Fruit fly (Drosophila melanogaster): ENCODE data around the gene ringer.

Gene ringer

DNA sequence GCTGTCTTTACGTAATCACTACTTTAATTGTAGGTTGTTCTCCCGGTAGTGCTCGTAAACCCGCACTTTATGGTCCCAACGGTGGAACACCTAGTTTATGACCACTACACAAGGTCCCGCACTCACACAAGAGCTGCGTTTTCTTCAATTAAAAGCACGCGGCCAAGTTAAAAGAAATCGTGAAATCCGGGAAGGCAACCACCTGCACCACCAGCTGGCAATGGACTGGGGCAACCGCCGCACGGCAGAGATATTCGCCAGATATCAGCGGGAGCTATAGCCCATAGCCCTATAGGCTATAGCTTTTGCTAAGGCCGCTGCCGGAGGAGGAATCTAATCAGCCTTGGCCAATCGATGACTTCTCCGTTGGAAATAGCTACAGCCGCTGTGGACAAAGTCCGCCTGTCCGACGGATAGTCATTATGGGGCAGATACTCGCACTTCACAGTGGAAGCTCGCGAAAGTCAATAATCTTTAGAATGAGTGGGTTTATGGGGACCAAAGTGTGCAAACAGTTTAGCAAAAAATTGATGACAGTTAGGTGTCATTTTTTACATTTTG, 25.0 kb upstream of the ringer start:
- TF ChIP-seq CG9705 (GFP tag; optimal IDR thresholded peaks at IDR 0.05) (no peak), Dif (GFP tag; optimal IDR thresholded peaks at IDR 0.05; ENCODE audit: partially characterized antibody) (no peak), brk (GFP tag; optimal IDR thresholded peaks at IDR 0.05) (no peak), h (GFP tag; optimal IDR thresholded peaks at IDR 0.05) (peak; percentile 12), CrebA (GFP tag; optimal IDR thresholded peaks at IDR 0.05; ENCODE audit: borderline replicate concordance) (no peak)

DNA sequence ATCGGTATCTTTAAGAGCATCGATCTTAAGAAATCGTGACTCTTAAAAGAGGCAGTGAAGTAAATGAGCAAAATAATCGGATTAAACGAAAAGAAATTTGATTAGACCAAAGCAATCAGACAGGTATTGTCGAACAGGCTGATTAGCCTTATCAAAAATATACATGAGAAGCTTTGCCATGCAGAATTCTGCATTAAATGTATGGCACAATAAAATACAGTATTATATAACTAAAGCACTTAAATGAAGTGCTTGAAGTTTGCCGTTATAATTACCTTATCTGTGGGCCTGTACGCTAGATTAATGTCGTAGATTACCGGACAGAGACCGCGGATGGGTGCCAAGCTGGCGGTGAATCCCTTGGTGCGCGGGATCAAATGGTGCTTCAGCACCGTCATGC, 23.8 kb upstream of the ringer start:
- no peak for TF ChIP-seq h (GFP tag; optimal IDR thresholded peaks at IDR 0.05)
- TF ChIP-seq brk (GFP tag; optimal IDR thresholded peaks at IDR 0.05) = no peak
- no peak for TF ChIP-seq Rel (GFP tag; optimal IDR thresholded peaks at IDR 0.05)
- TF ChIP-seq Rel (tag; optimal IDR thresholded peaks at IDR 0.05) = peak; percentile 1
- TF ChIP-seq br (GFP tag; optimal IDR thresholded peaks at IDR 0.05) = no peak
- no peak for TF ChIP-seq ey (GFP tag; optimal IDR thresholded peaks at IDR 0.05)

DNA sequence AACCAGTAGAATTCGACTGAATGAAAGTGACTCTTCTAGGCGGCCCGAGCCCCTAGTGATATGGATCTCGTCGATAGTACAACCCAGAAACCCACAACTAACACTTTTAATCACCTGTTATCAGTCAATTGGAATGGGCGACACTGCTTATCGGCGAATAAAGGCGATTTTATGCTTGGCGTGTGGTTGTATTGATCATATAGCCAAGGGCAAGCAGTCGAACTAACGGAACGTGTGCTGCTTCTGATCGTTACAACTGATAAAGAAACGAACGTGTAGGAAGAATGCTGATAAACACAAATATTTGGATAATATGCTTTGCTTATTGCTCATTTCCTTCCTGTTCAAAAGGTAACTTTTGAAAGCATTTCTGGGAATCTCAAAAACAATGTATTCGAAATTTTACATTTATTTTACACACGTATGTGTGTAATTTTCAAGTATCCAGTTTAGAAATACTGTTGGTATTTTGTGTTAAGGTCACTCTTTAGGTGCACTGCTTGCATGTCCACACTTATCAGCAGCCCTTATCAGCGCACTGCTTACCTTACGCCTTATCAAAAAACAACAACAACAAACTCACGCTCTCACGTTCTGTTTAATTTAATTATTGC, 22.1 kb upstream of the ringer start, which contains the start of gene Agpat4:
Gene Agpat4, minus strand, starts transcription at position 387 of the 614 bp plus-strand sequence.
- TF ChIP-seq GATAd (GFP tag; optimal IDR thresholded peaks at IDR 0.05) (peak; percentile 96), pan (optimal IDR thresholded peaks at IDR 0.05) (no peak), sv (GFP tag; optimal IDR thresholded peaks at IDR 0.05) (no peak), fru (GFP tag; optimal IDR thresholded peaks at IDR 0.05) (peak; percentile 31), Myc (optimal IDR thresholded peaks at IDR 0.05) (peak; percentile 10)

DNA sequence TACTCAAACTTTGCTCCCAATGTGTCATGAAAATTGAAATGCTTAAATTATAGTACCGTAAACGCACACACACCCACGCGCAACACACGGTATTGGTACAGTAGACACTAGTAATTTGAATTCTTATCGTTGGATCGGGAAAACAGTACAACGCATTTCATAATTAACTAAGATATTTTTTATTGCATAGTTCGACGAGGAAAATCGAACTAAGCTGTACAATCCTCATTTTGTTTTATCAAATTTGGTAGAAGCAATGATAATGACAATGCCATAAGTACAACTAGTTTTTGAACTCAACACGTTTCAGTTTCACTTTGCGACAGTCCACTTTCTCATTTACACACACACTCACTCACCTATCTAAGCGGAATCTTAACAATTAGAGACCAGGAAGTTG, 21.5 kb upstream of the ringer start:
- TF ChIP-seq br (GFP tag; optimal IDR thresholded peaks at IDR 0.05) (peak; percentile 25), ey (GFP tag; optimal IDR thresholded peaks at IDR 0.05) (peak; percentile 43), lola (GFP tag; optimal IDR thresholded peaks at IDR 0.05) (no peak), fru (GFP tag; optimal IDR thresholded peaks at IDR 0.05) (peak; percentile 10), h (GFP tag; optimal IDR thresholded peaks at IDR 0.05) (peak; percentile 50), foxo (GFP tag; optimal IDR thresholded peaks at IDR 0.05) (peak in 1 of 2 experiments; percentile 55), OdsH (GFP tag; optimal IDR thresholded peaks at IDR 0.05) (peak; percentile 36), rgr (GFP tag; optimal IDR thresholded peaks at IDR 0.05) (peak; percentile 46), Sp1 (GFP tag; optimal IDR thresholded peaks at IDR 0.05) (no peak), sv (GFP tag; optimal IDR thresholded peaks at IDR 0.05) (peak; percentile 51)

dm6 chr3L:16377768-16378764, 18.8 kb upstream of the ringer start, which contains the start of gene roq:
roq (minus strand) TSS chr3L:16378566.
- TF ChIP-seq Vsx2 (GFP tag; optimal IDR thresholded peaks at IDR 0.05; ENCODE audit: partially characterized antibody) (no peak), Hr78 (GFP tag; optimal IDR thresholded peaks at IDR 0.05) (no peak), CG9705 (GFP tag; optimal IDR thresholded peaks at IDR 0.05) (no peak), woc (GFP tag; optimal IDR thresholded peaks at IDR 0.05) (no peak), Myc (optimal IDR thresholded peaks at IDR 0.05) (no peak), sv (GFP tag; optimal IDR thresholded peaks at IDR 0.05) (no peak), Rel (GFP tag; optimal IDR thresholded peaks at IDR 0.05) (peak; percentile 18), Rel (tag; optimal IDR thresholded peaks at IDR 0.05) (peak; percentile 6), foxo (GFP tag; optimal IDR thresholded peaks at IDR 0.05) (no peak), dmrt93B (GFP tag; optimal IDR thresholded peaks at IDR 0.05) (no peak), pan (optimal IDR thresholded peaks at IDR 0.05) (no peak), Hnf4 (GFP tag; optimal IDR thresholded peaks at IDR 0.05) (no peak), Jra (GFP tag; optimal IDR thresholded peaks at IDR 0.05) (no peak), jim (GFP tag; optimal IDR thresholded peaks at IDR 0.05) (no peak), HLH106 (tag; optimal IDR thresholded peaks at IDR 0.05) (no peak), N (GFP tag; optimal IDR thresholded peaks at IDR 0.05) (peak; percentile 86), h (GFP tag; optimal IDR thresholded peaks at IDR 0.05) (peak; percentile 35), CrebA (GFP tag; optimal IDR thresholded peaks at IDR 0.05; ENCODE audit: borderline replicate concordance) (peak; percentile 88), sage (GFP tag; optimal IDR thresholded peaks at IDR 0.05) (no peak), Dfd (GFP tag; optimal IDR thresholded peaks at IDR 0.05) (no peak), OdsH (GFP tag; optimal IDR thresholded peaks at IDR 0.05) (peak; percentile 19), Hr83 (GFP tag; optimal IDR thresholded peaks at IDR 0.05; ENCODE audit: poor library complexity, severe bottlenecking) (no peak), tai (GFP tag; optimal IDR thresholded peaks at IDR 0.05) (no peak), brk (GFP tag; optimal IDR thresholded peaks at IDR 0.05) (no peak)

All from whole organism, wandering third instar larva.